Fruit fly (Drosophila melanogaster): Measurements from ENCODE around the gene brk.

The brk gene

DNA sequence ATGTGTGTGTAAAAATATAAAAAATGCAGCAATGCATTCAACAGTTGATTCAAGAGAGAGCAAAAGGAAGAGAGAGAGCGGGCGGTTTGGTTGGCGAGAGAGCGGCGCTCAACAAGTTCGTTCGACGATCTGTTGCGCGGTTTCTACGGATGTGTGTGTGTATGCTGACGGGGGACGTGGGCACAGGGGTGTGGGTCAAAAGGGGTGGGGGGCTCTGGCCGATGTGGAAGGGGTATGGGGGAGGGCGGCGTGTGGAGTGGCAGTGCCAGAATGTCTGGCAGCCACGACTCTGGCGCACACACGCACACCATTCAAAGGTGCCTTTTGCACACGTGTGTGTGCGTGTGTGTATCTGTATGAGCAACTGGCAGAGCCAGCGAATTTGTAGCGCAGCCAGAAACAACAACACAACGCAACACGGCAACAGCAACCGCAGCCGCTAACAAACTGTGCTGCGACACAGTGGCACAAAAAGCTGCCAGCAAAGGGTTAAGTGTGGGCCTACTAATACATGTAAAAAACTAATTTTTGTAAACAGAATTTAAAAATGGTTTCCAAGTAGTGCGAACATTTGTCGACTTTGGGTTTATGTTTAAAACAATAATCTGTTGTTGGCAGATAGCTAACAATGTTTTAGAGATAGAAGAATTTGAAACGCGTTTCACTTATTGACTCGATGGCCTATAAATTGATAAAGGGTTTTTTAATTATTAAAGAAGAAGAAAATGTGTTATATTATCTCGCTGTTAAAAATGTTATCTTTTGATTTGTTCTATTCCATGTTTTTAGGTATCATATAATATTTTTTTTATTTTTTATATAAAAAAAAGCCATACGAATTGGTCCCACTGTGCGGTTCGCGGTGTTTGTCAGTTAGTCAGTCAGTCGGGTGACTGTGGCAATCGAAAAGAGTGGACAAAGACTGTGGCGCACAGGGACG is 931 bp upstream of the brk start (continued):
- peak; percentile 61 for TF ChIP-seq CG17568 (GFP tag; optimal IDR thresholded peaks at IDR 0.05)
- TF ChIP-seq CG34224 (GFP tag; IDR thresholded peaks at IDR 0.05; ENCODE audit: partially characterized antibody) = 0 out of 3 replicates have a peak, but pooled peaks have one; percentile 33
- 0 out of 2 replicates have a peak, but pooled peaks have one; percentile 21 for TF ChIP-seq dati (GFP tag; IDR thresholded peaks at IDR 0.05)
- no peak for TF ChIP-seq CG7745 (tag; optimal IDR thresholded peaks at IDR 0.05)
- peak; percentile 85 for TF ChIP-seq CG6689 (GFP tag; IDR thresholded peaks at IDR 0.05)
- peak; percentile 95 for TF ChIP-seq odd (GFP tag; optimal IDR thresholded peaks at IDR 0.05)
- peak; percentile 76 for TF ChIP-seq chn (GFP tag; optimal IDR thresholded peaks at IDR 0.05)
- peak; percentile 64 for TF ChIP-seq B-H1 (GFP tag; IDR thresholded peaks at IDR 0.05)
- peak; percentile 92 for TF ChIP-seq CG15601 (tag; optimal IDR thresholded peaks at IDR 0.05)
- peak; percentile 94 for TF ChIP-seq Med (GFP tag)
- peak; percentile 99 for TF ChIP-seq chinmo (GFP tag; IDR thresholded peaks at IDR 0.05; ENCODE audit: partially characterized antibody)
- TF ChIP-seq CG10321 (GFP tag; IDR thresholded peaks at IDR 0.05) = no peak
- TF ChIP-seq CG13287 (GFP tag; IDR thresholded peaks at IDR 0.05; ENCODE audit: partially characterized antibody) = peak; percentile 29
- no peak; the same call in 2 of the 3 replicates for TF ChIP-seq gce (GFP tag; IDR thresholded peaks at IDR 0.05)
- TF ChIP-seq CG4820 (GFP tag; optimal IDR thresholded peaks at IDR 0.05) = peak; percentile 93
- peak; percentile 76 for TF ChIP-seq CG8281 (tag; optimal IDR thresholded peaks at IDR 0.05)
- TF ChIP-seq CG2120 (GFP tag; optimal IDR thresholded peaks at IDR 0.05) = peak; percentile 87
- peak; percentile 89 for TF ChIP-seq CG10462 (GFP tag; optimal IDR thresholded peaks at IDR 0.05)

DNA sequence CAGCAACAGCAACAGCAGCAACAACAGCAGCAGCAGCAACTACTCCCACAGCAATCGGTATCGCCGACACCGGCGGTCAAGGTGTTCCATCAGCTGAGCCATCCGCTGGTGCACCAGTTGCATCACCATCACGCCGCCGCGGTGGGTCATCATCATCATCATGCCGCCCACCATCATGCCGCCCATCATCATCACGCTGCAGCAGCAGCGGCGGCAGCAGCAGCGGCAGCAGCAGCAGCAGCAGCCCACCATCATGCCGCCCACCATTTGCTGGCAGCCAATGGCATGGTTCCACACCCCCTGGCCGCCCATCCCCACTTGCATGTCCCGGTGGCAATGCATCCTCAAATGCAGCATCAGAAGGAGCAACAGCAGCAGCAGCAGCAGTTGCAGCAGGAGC is 1.1 kb downstream of the brk start:
- no peak for TF ChIP-seq CG7271 (tag; optimal IDR thresholded peaks at IDR 0.05)
- TF ChIP-seq org-1 (GFP tag; optimal IDR thresholded peaks at IDR 0.05) = no peak
- peak; percentile 59; the same call in 2 of the 3 replicates for TF ChIP-seq sr (GFP tag; IDR thresholded peaks at IDR 0.05)
- TF ChIP-seq CG9817 (tag; optimal IDR thresholded peaks at IDR 0.05) = no peak
- TF ChIP-seq Hr3 (GFP tag; optimal IDR thresholded peaks at IDR 0.05) = no peak
- no peak for TF ChIP-seq Hmx (GFP tag; optimal IDR thresholded peaks at IDR 0.05)
- TF ChIP-seq Ets65A (GFP tag) = peak; percentile 73
- no peak for TF ChIP-seq Deaf1 (tag; optimal IDR thresholded peaks at IDR 0.05)
- no peak for TF ChIP-seq pzg (GFP tag; optimal IDR thresholded peaks at IDR 0.05)
- no peak for TF ChIP-seq sd (tag; optimal IDR thresholded peaks at IDR 0.05)
- TF ChIP-seq jing (GFP tag; optimal IDR thresholded peaks at IDR 0.05) = no peak
- no peak for TF ChIP-seq sisA (GFP tag; IDR thresholded peaks at IDR 0.05)
- TF ChIP-seq pnt (GFP tag; optimal IDR thresholded peaks at IDR 0.05) = no peak
- no peak for TF ChIP-seq fd64A (GFP tag; optimal IDR thresholded peaks at IDR 0.05)
- TF ChIP-seq tna (GFP tag; IDR thresholded peaks at IDR 0.05; ENCODE audit: partially characterized antibody) = no peak
- peak; percentile 64 for TF ChIP-seq Med (GFP tag)
- no peak for TF ChIP-seq CG16779 (GFP tag; IDR thresholded peaks at IDR 0.05)
- TF ChIP-seq zen (tag; optimal IDR thresholded peaks at IDR 0.05) = no peak
- no peak for TF ChIP-seq HLH4C (GFP tag; IDR thresholded peaks at IDR 0.05; ENCODE audit: partially characterized antibody)
- TF ChIP-seq stc (GFP tag; IDR thresholded peaks at IDR 0.05) = no peak

DNA sequence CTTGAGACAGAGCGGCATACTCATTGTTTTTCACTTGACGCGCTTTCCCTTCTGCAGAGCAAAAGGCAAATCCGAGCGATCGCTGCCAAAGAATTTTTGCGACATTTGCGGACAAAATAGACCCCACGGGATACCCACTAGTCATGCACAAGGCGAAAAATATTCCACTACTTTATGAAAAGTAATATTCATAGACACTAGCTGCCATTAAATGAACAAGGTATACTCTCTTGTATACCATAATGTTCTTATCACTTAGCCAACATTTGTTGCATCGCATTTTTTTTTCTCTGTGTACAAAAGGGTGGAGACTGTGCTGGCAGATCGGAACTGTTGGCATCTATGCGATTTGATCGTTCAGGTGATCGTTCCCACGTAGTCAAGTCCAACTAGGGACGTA is 4.7 kb downstream of the brk start:
- TF ChIP-seq CG17186 (GFP tag; optimal IDR thresholded peaks at IDR 0.05) (no peak), CG30403 (GFP tag; optimal IDR thresholded peaks at IDR 0.05) (no peak), cad (GFP tag; optimal IDR thresholded peaks at IDR 0.05) (no peak), Med (GFP tag) (peak; percentile 59), Drgx (GFP tag; IDR thresholded peaks at IDR 0.05) (peak; percentile 51), cato (GFP tag; optimal IDR thresholded peaks at IDR 0.05; ENCODE audit: borderline replicate concordance) (no peak), Ptx1 (GFP tag; IDR thresholded peaks at IDR 0.05) (0 out of 2 replicates have a peak, but pooled peaks have one; percentile 5)
